Fruit fly (Drosophila melanogaster): ENCODE results near the gene ear.

DNA sequence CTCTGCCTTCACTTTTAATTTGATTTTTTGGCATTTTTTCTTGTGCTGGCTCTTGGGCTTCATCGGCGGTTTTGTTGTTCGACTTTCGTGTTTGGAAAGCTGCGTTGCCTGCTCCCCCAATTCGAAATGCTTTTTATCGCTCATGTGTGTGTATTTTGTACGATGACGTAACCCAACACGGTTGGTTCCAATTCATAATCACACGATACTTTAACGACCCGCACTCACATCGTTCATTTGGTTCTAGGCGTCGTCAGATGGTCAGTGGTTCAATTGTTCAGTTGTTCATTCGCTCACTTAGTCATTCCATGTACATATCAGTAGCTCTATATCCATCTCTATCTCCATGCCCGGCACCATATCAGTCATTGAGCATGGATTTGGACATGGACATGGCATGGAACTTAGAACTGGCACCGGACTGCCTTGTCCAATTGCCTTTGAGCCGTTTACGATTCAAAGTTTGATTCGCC, 26.6 kb upstream of the ear start:
- TF ChIP-seq h (optimal IDR thresholded peaks at IDR 0.05) (no peak), Myc (optimal IDR thresholded peaks at IDR 0.05) (no peak), psq (optimal IDR thresholded peaks at IDR 0.05) (no peak), Sin3A (optimal IDR thresholded peaks at IDR 0.05) (no peak)
